Worm (Caenorhabditis elegans) whole organism, early embryonic: Measurements from ENCODE around the gene col-113.

Experiments used
- B0310.2 ChIP-seq: sonication (generic microtip); optimal IDR thresholded peaks from 2 replicates; lab custom pipeline; 2016; ENCODE audit warnings: mild to moderate bottlenecking, missing genetic modification characterization, missing compliant biosample characterization
- F13C5.2 ChIP-seq: sonication (generic microtip); optimal IDR thresholded peaks from 2 replicates; lab custom pipeline; 2017; ENCODE audit warnings: mild to moderate bottlenecking, missing genetic modification characterization, inconsistent platforms, missing compliant biosample characterization
- aly-1 ChIP-seq: sonication (generic microtip); optimal IDR thresholded peaks from 2 replicates; lab custom pipeline; 2016; ENCODE audit warnings: missing genetic modification characterization, missing compliant biosample characterization
- ama-1 ChIP-seq: fragments of 150-350 bp; optimal IDR thresholded peaks from 2 replicates; lab custom pipeline; 2014
- ceh-13 ChIP-seq: fragments of 200-800 bp; sonication (Bioruptor generic); optimal IDR thresholded peaks from 2 replicates; lab custom pipeline; 2018; ENCODE audit warnings: mild to moderate bottlenecking, missing genetic modification characterization, missing compliant biosample characterization
- ceh-36 ChIP-seq: sonication (generic microtip); optimal IDR thresholded peaks from 2 replicates; lab custom pipeline; 2016; ENCODE audit warnings: missing genetic modification characterization, inconsistent platforms, missing compliant biosample characterization
- ets-7 ChIP-seq: sonication (generic microtip); optimal IDR thresholded peaks from 2 replicates; lab custom pipeline; 2016; ENCODE audit warnings: missing genotype, missing genetic modification characterization, missing compliant biosample characterization
- flt-1 ChIP-seq: fragments of 200-800 bp; sonication (Bioruptor generic); IDR thresholded peaks from 2 replicates; pipeline ENCODE4 v1.3.6; 2022; ENCODE audit warnings: missing genetic modification characterization, missing compliant biosample characterization
- hmbx-1 ChIP-seq: sonication (generic microtip); optimal IDR thresholded peaks from 2 replicates; lab custom pipeline; 2016; ENCODE audit warnings: mild to moderate bottlenecking, missing genetic modification characterization, missing compliant biosample characterization
- hmg-4 ChIP-seq: fragments of 200-800 bp; sonication (Bioruptor generic); optimal IDR thresholded peaks from 2 replicates; lab custom pipeline; 2018; ENCODE audit warnings: mild to moderate bottlenecking, missing genetic modification characterization, missing compliant biosample characterization
- hnd-1 ChIP-seq: sonication (generic microtip); optimal IDR thresholded peaks from 2 replicates; lab custom pipeline; 2016; ENCODE audit warnings: missing genetic modification characterization, missing compliant biosample characterization
- pes-1 ChIP-seq: fragments of 200-800 bp; sonication (Bioruptor generic); IDR thresholded peaks from 2 replicates; pipeline ENCODE4 v1.3.6; 2022; ENCODE audit warnings: missing genetic modification reagents, missing genetic modification characterization, missing compliant biosample characterization
- scrt-1 ChIP-seq: fragments of 200-800 bp; sonication (Bioruptor generic); IDR thresholded peaks from 2 replicates; pipeline ENCODE4 v1.3.6; 2022; ENCODE audit warnings: missing genetic modification characterization, missing compliant biosample characterization
- sea-1 ChIP-seq: fragments of 200-800 bp; sonication (Bioruptor generic); conservative IDR thresholded peaks from 2 replicates; pipeline ENCODE4 v1.3.6; 2022; ENCODE audit warnings: missing genetic modification characterization, missing compliant biosample characterization
- tbx-11 ChIP-seq: fragments of 200-800 bp; sonication (Bioruptor generic); IDR thresholded peaks from 2 replicates; pipeline ENCODE4 v1.3.6; 2022; ENCODE audit warnings: missing genetic modification characterization, missing compliant biosample characterization
- tbx-37 ChIP-seq: fragments of 200-800 bp; sonication (Bioruptor generic); conservative IDR thresholded peaks from 2 replicates; pipeline ENCODE4 v1.3.6; 2022; ENCODE audit warnings: missing genetic modification reagents, missing genetic modification characterization, missing compliant biosample characterization
- tra-4 ChIP-seq: sonication (generic microtip); optimal IDR thresholded peaks from 2 replicates; lab custom pipeline; 2017; ENCODE audit warnings: missing genetic modification characterization, missing compliant biosample characterization

Gene col-113

ce11 chrIV:7188030-7188429 is 35.7 kb upstream of the col-113 start, which contains the start of gene C42D4.13:
C42D4.13 (minus strand) TSS chrIV:7188130.
- TF ChIP-seq scrt-1 (GFP tag; lab: Robert Waterston, UW) (no peak), sea-1 (GFP tag; lab: Robert Waterston, UW) (no peak), hmg-4 (GFP tag; lab: Kevin White, UChicago) (no peak), hnd-1 (tag; lab: Kevin White, UChicago) (no peak), ama-1 (no peak), aly-1 (no peak), ets-7 (tag; lab: Kevin White, UChicago) (no peak), B0310.2 (tag; lab: Kevin White, UChicago) (no peak), ceh-13 (GFP tag; lab: Kevin White, UChicago) (no peak), F13C5.2 (no peak), pes-1 (GFP tag; lab: Robert Waterston, UW) (no peak), tbx-11 (GFP tag; lab: Robert Waterston, UW) (no peak), flt-1 (GFP tag; lab: Robert Waterston, UW) (no peak), tra-4 (tag; lab: Kevin White, UChicago) (no peak), hmbx-1 (tag; lab: Kevin White, UChicago) (no peak), tbx-37 (GFP tag; lab: Robert Waterston, UW) (no peak)

ce11 chrIV:7186756-7187155 is 34.4 kb upstream of the col-113 start, which contains the start of gene str-249:
str-249 (minus strand) TSS chrIV:7186856.
- TF ChIP-seq F13C5.2 = no peak
- TF ChIP-seq sea-1 (GFP tag; lab: Robert Waterston, UW) = no peak
- no peak for TF ChIP-seq ets-7 (tag; lab: Kevin White, UChicago)
- TF ChIP-seq ceh-36 (tag; lab: Kevin White, UChicago) = no peak
- TF ChIP-seq flt-1 (GFP tag; lab: Robert Waterston, UW) = no peak
- no peak for TF ChIP-seq B0310.2 (tag; lab: Kevin White, UChicago)
- no peak for TF ChIP-seq ceh-13 (GFP tag; lab: Kevin White, UChicago)
- TF ChIP-seq tbx-11 (GFP tag; lab: Robert Waterston, UW) = no peak
- TF ChIP-seq scrt-1 (GFP tag; lab: Robert Waterston, UW) = no peak
- no peak for TF ChIP-seq aly-1
- TF ChIP-seq ama-1 = no peak

ce11 chrIV:7184597-7184996 is 32.3 kb upstream of the col-113 start, which contains the start of gene clec-179:
clec-179 (minus strand) TSS chrIV:7184697.
- TF ChIP-seq aly-1 (no peak), tra-4 (tag; lab: Kevin White, UChicago) (no peak), ceh-36 (tag; lab: Kevin White, UChicago) (no peak), hmg-4 (GFP tag; lab: Kevin White, UChicago) (no peak), ets-7 (tag; lab: Kevin White, UChicago) (no peak), tbx-37 (GFP tag; lab: Robert Waterston, UW) (no peak), F13C5.2 (no peak), tbx-11 (GFP tag; lab: Robert Waterston, UW) (no peak), ama-1 (no peak), flt-1 (GFP tag; lab: Robert Waterston, UW) (no peak), pes-1 (GFP tag; lab: Robert Waterston, UW) (no peak), sea-1 (GFP tag; lab: Robert Waterston, UW) (no peak), hnd-1 (tag; lab: Kevin White, UChicago) (no peak), ceh-13 (GFP tag; lab: Kevin White, UChicago) (no peak), B0310.2 (tag; lab: Kevin White, UChicago) (no peak), hmbx-1 (tag; lab: Kevin White, UChicago) (no peak), scrt-1 (GFP tag; lab: Robert Waterston, UW) (no peak)

- TF ChIP-seq hmg-4 (GFP tag; lab: Kevin White, UChicago) (no peak), sea-1 (GFP tag; lab: Robert Waterston, UW) (no peak), aly-1 (no peak), ama-1 (no peak), tbx-11 (GFP tag; lab: Robert Waterston, UW) (no peak), tra-4 (tag; lab: Kevin White, UChicago) (no peak)
Measured at ce11 chrIV:7182818-7183217, 30.5 kb upstream of the col-113 start.

- TF ChIP-seq B0310.2 (tag; lab: Kevin White, UChicago) (no peak), hmg-4 (GFP tag; lab: Kevin White, UChicago) (no peak), tbx-11 (GFP tag; lab: Robert Waterston, UW) (no peak), ceh-13 (GFP tag; lab: Kevin White, UChicago) (no peak), scrt-1 (GFP tag; lab: Robert Waterston, UW) (no peak), ceh-36 (tag; lab: Kevin White, UChicago) (no peak), hmbx-1 (tag; lab: Kevin White, UChicago) (no peak), tra-4 (tag; lab: Kevin White, UChicago) (no peak), aly-1 (no peak), hnd-1 (tag; lab: Kevin White, UChicago) (no peak), sea-1 (GFP tag; lab: Robert Waterston, UW) (no peak), flt-1 (GFP tag; lab: Robert Waterston, UW) (no peak), ets-7 (tag; lab: Kevin White, UChicago) (no peak), ama-1 (no peak), tbx-37 (GFP tag; lab: Robert Waterston, UW) (no peak), pes-1 (GFP tag; lab: Robert Waterston, UW) (no peak), F13C5.2 (no peak)
Measured at ce11 chrIV:7180304-7180703, 28.0 kb upstream of the col-113 start, which contains the start of gene cest-10. cest-10 (plus strand) TSS chrIV:7180557.

- TF ChIP-seq hmbx-1 (tag; lab: Kevin White, UChicago) (no peak), flt-1 (GFP tag; lab: Robert Waterston, UW) (no peak), ets-7 (tag; lab: Kevin White, UChicago) (no peak), ceh-36 (tag; lab: Kevin White, UChicago) (no peak), ceh-13 (GFP tag; lab: Kevin White, UChicago) (no peak), F13C5.2 (no peak), B0310.2 (tag; lab: Kevin White, UChicago) (no peak), ama-1 (no peak), aly-1 (no peak), tra-4 (tag; lab: Kevin White, UChicago) (no peak), tbx-11 (GFP tag; lab: Robert Waterston, UW) (no peak), scrt-1 (GFP tag; lab: Robert Waterston, UW) (no peak), sea-1 (GFP tag; lab: Robert Waterston, UW) (no peak)
Measured at ce11 chrIV:7178942-7179341, 26.6 kb upstream of the col-113 start, which contains the start of gene C42D4.3. C42D4.3 (plus strand) TSS chrIV:7179239.
